Fruit fly (Drosophila melanogaster) whole organism, adult: ENCODE data around the gene CG43894.

ENCODE experiments used
- CG11617 ChIP-seq: fragments of 200-800 bp; sonication (Bioruptor generic); optimal IDR thresholded peaks from 2 replicates; lab custom pipeline; 2017; ENCODE audit warnings: mild to moderate bottlenecking, missing biosample characterization, missing genetic modification reagents, missing genetic modification characterization
- CG12768 ChIP-seq: fragments of 200-800 bp; sonication (Bioruptor generic); optimal IDR thresholded peaks from 2 replicates; lab custom pipeline; 2017; ENCODE audit warnings: missing biosample characterization, missing genetic modification characterization, mild to moderate bottlenecking, moderate library complexity, missing genetic modification reagents
- CG14711 ChIP-seq: fragments of 200-800 bp; sonication (Bioruptor generic); optimal IDR thresholded peaks from 2 replicates; lab custom pipeline; 2018; ENCODE audit warnings: missing biosample characterization, mild to moderate bottlenecking, missing genetic modification characterization, moderate library complexity
- CG1620 ChIP-seq: fragments of 200-800 bp; sonication (Bioruptor generic); optimal IDR thresholded peaks from 2 replicates; lab custom pipeline; 2016; ENCODE audit warnings: missing biosample characterization, missing genetic modification characterization
- CG33017 ChIP-seq: fragments of 200-800 bp; sonication (Bioruptor generic); optimal IDR thresholded peaks from 2 replicates; lab custom pipeline; 2018; ENCODE audit warnings: missing biosample characterization, mild to moderate bottlenecking, missing genetic modification characterization, moderate library complexity
- CG5204 ChIP-seq: fragments of 200-800 bp; sonication (Bioruptor generic); optimal IDR thresholded peaks from 2 replicates; lab custom pipeline; 2016; ENCODE audit warnings: missing biosample characterization, missing genetic modification characterization
- CG7045 ChIP-seq: fragments of 200-800 bp; sonication (Bioruptor generic); optimal IDR thresholded peaks from 2 replicates; lab custom pipeline; 2017; ENCODE audit warnings: missing biosample characterization, mild to moderate bottlenecking, missing genetic modification characterization
- CG7101 ChIP-seq: fragments of 200-800 bp; sonication (Bioruptor generic); optimal IDR thresholded peaks from 2 replicates; lab custom pipeline; 2018; ENCODE audit warnings: missing biosample characterization, mild to moderate bottlenecking, missing genetic modification characterization, moderate library complexity
- Clk ChIP-seq: fragments of 200-800 bp; sonication (Bioruptor generic); optimal IDR thresholded peaks from 2 replicates; lab custom pipeline; 2017; ENCODE audit warnings: missing biosample characterization, missing genetic modification characterization
- Crg-1 ChIP-seq: fragments of 200-800 bp; sonication (Bioruptor generic); optimal IDR thresholded peaks from 2 replicates; lab custom pipeline; 2016; ENCODE audit warnings: missing biosample characterization, missing genetic modification characterization
- Hr96 ChIP-seq: fragments of 200-800 bp; sonication (Bioruptor generic); optimal IDR thresholded peaks from 2 replicates; lab custom pipeline; 2016; ENCODE audit warnings: missing biosample characterization, missing genetic modification characterization
- Mnt ChIP-seq: fragments of 200-800 bp; sonication (Bioruptor generic); optimal IDR thresholded peaks from 2 replicates; lab custom pipeline; 2016; ENCODE audit warnings: missing biosample characterization, mild to moderate bottlenecking, missing genetic modification characterization
- bab1 ChIP-seq: fragments of 200-800 bp; sonication (Bioruptor generic); optimal IDR thresholded peaks from 3 replicates; lab custom pipeline; 2019; ENCODE audit warnings: missing biosample characterization, mild to moderate bottlenecking, missing genetic modification characterization, moderate library complexity
- cic ChIP-seq: fragments of 200-800 bp; sonication (Bioruptor generic); optimal IDR thresholded peaks from 2 replicates; lab custom pipeline; 2017; ENCODE audit warnings: missing biosample characterization, mild to moderate bottlenecking, missing genetic modification characterization, moderate library complexity
- cnc ChIP-seq, 2 experiments: fragments of >200 bp; optimal IDR thresholded peaks; 2 replicates each; lab custom pipeline; 2017
- kay ChIP-seq: fragments of 200-800 bp; sonication (Bioruptor generic); peaks from one replicate; lab custom pipeline; 2016; ENCODE audit warnings: missing biosample characterization, missing genetic modification characterization, borderline replicate concordance
- ovo ChIP-seq: fragments of 200-800 bp; sonication (Bioruptor generic); optimal IDR thresholded peaks from 2 replicates; lab custom pipeline; 2016; ENCODE audit warnings: missing biosample characterization, missing genetic modification characterization
- pad ChIP-seq: fragments of 200-800 bp; sonication (Bioruptor generic); optimal IDR thresholded peaks from 3 replicates; lab custom pipeline; 2017; ENCODE audit warnings: missing biosample characterization, missing genetic modification characterization, mild to moderate bottlenecking, moderate library complexity, missing genetic modification reagents
- tj ChIP-seq: fragments of 200-800 bp; sonication (Bioruptor generic); optimal IDR thresholded peaks from 3 replicates; lab custom pipeline; 2017; ENCODE audit warnings: missing biosample characterization, mild to moderate bottlenecking, missing genetic modification characterization, moderate library complexity
- toe ChIP-seq: fragments of 200-800 bp; sonication (Bioruptor generic); optimal IDR thresholded peaks from 2 replicates; lab custom pipeline; 2016; ENCODE audit warnings: missing biosample characterization, missing genetic modification characterization

CG43894 gene

DNA sequence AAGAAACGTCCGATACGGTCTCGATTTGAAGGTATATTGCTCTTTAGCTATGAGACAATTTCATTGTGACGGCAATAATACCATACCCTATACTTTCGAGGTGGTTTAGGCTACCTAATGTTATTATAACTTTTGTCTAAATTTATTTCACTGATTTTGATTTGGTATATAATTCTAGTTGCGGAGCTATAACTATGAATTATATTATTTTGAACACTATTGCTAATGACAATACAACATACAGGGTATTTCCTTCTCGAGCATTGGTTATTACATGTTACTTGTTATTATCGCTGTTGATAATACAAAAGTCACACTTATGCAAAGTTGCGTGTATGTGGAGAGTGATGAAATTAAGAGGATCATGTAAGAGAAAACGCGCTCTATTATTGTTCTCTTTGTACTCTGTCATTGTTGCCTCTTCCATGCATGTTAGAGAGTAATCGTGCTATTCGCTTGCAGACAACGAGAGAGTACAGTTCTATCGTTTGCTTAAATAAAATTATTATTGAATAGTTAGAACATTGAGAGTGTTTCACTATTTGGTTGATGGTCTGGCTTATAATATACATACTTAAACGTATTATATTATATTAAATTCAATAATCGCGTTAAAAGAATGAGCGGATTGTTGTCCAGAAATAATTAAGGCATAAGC is 24.2 kb downstream of the CG43894 start, which contains the start of gene CG32115:
Gene CG32115, minus strand, starts transcription at position 38 of the 658 bp plus-strand sequence.
- TF ChIP-seq CG14711 (peak; percentile 95), CG12768 (GFP tag; lab: Kevin White, UChicago) (peak; percentile 98), pad (GFP tag; lab: Kevin White, UChicago) (peak; percentile 86), kay (GFP tag; lab: Kevin White, UChicago) (peak; percentile 93), Crg-1 (GFP tag; lab: Kevin White, UChicago) (peak; percentile 73), bab1 (GFP tag; lab: Kevin White, UChicago) (peak; percentile 93), CG7101 (tag; lab: Kevin White, UChicago) (peak; percentile 97), Clk (peak; percentile 95), cic (GFP tag; lab: Kevin White, UChicago) (peak; percentile 74), CG5204 (peak; percentile 93), CG33017 (tag; lab: Kevin White, UChicago) (peak; percentile 97), toe (GFP tag; lab: Kevin White, UChicago) (peak; percentile 86), CG7045 (GFP tag; lab: Kevin White, UChicago) (peak; percentile 97), Mnt (GFP tag; lab: Kevin White, UChicago) (peak; percentile 68), ovo (peak; percentile 59), CG11617 (GFP tag; lab: Kevin White, UChicago) (peak; percentile 93), Hr96 (GFP tag; lab: Kevin White, UChicago) (peak; percentile 80), cnc (optimal IDR thresholded peaks at IDR 0.05; lab: Kevin White, UChicago) (no peak), tj (GFP tag; lab: Kevin White, UChicago) (peak; percentile 75), CG1620 (peak; percentile 66)

DNA sequence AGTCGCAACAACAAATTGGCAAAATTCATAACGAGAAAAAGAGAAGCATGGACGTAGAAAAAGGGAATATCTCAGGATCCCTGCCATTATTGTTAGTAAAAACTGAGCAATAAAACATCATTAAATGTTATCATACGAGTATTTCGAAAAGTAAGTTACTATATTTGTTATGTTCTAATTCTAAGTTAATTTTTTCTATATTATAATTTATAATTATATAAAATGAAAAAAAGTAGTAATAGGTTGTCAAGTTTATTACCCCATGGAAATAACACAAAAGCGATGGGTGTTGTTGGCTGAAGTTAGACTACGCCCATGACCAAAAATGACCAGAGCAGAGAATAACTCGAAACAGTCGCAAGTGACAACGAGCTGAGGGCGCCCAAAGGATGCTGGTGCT is 25.9 kb downstream of the CG43894 start:
- TF ChIP-seq CG12768 (GFP tag; lab: Kevin White, UChicago) = no peak
- TF ChIP-seq kay (GFP tag; lab: Kevin White, UChicago) = no peak
